Worm (Caenorhabditis elegans) whole organism, L3 larva: ENCODE results near the gene pho-8.
A peak's percentile ranks its signal among the peaks of the same experiment; 100 is the strongest.

ENCODE experiments used
- aly-2 ChIP-seq: fragments of 150-350 bp; optimal IDR thresholded peaks from 2 replicates; lab custom pipeline; 2014; ENCODE audit warnings: missing biosample characterization, missing genetic modification characterization
- ama-1 ChIP-seq: fragments of 150-350 bp; optimal IDR thresholded peaks from 2 replicates; lab custom pipeline; 2018
- ceh-16 ChIP-seq: sonication (generic microtip); optimal IDR thresholded peaks from 2 replicates; lab custom pipeline; 2017; ENCODE audit warnings: missing biosample characterization, missing genetic modification characterization
- ceh-28 ChIP-seq: fragments of 150-350 bp; optimal IDR thresholded peaks from 2 replicates; lab custom pipeline; 2014; ENCODE audit warnings: missing biosample characterization, missing genetic modification reagents, missing genetic modification characterization
- ceh-82 ChIP-seq: fragments of 150-350 bp; optimal IDR thresholded peaks from 2 replicates; lab custom pipeline; 2014; ENCODE audit warnings: missing biosample characterization, missing genetic modification characterization
- ceh-9 ChIP-seq: sonication (generic microtip); optimal IDR thresholded peaks from 2 replicates; lab custom pipeline; 2018; ENCODE audit warnings: missing biosample characterization, missing genetic modification characterization
- daf-12 ChIP-seq: fragments of 150-350 bp; optimal IDR thresholded peaks from 2 replicates; lab custom pipeline; 2014; ENCODE audit warnings: missing biosample characterization, missing genetic modification reagents, missing genetic modification characterization
- egl-5 ChIP-seq: fragments of 150-350 bp; optimal IDR thresholded peaks from 2 replicates; lab custom pipeline; 2017; ENCODE audit warnings: missing biosample characterization, missing genetic modification reagents, missing genetic modification characterization, inconsistent platforms
- elt-1 ChIP-seq: fragments of 150-350 bp; optimal IDR thresholded peaks from 2 replicates; lab custom pipeline; 2014; ENCODE audit warnings: missing biosample characterization, missing genetic modification characterization
- elt-2 ChIP-seq: sonication (generic microtip); optimal IDR thresholded peaks from 2 replicates; lab custom pipeline; 2016; ENCODE audit warnings: missing genetic modification reagents, mild to moderate bottlenecking, missing genetic modification characterization, missing compliant biosample characterization
- elt-3 ChIP-seq, 3 experiments: fragments of 150-350 bp in 1 of 3; sonication (generic microtip) in 2 of 3; optimal IDR thresholded peaks; 2 replicates in 2 of 3; 4 replicates in 1 of 3; lab custom pipeline; 2014 to 2017; ENCODE audit warnings: missing biosample characterization in 3 of 3, missing genetic modification characterization in 3 of 3
- fkh-10 ChIP-seq: sonication (generic microtip); optimal IDR thresholded peaks from 2 replicates; lab custom pipeline; 2017; ENCODE audit warnings: missing biosample characterization, missing genetic modification reagents, missing genetic modification characterization
- fkh-2 ChIP-seq: fragments of 150-350 bp; optimal IDR thresholded peaks from 2 replicates; lab custom pipeline; 2014; ENCODE audit warnings: missing biosample characterization, missing genetic modification reagents, missing genetic modification characterization
- jun-1 ChIP-seq: fragments of 150-350 bp; optimal IDR thresholded peaks from 2 replicates; lab custom pipeline; 2014; ENCODE audit warnings: missing biosample characterization, missing genetic modification reagents, missing genetic modification characterization
- lin-15B ChIP-seq: fragments of 150-350 bp; optimal IDR thresholded peaks from 2 replicates; lab custom pipeline; 2014; ENCODE audit warnings: missing biosample characterization, missing genetic modification characterization
- mml-1 ChIP-seq: fragments of 150-350 bp; sonication (generic microtip); optimal IDR thresholded peaks from 3 replicates; lab custom pipeline; 2014; ENCODE audit warnings: missing biosample characterization, missing genetic modification characterization
- nfya-1 ChIP-seq: sonication (generic microtip); optimal IDR thresholded peaks from 2 replicates; lab custom pipeline; 2017; ENCODE audit warnings: missing genetic modification characterization, mild to moderate bottlenecking, missing compliant biosample characterization, antibody characterized with exemption, moderate library complexity; ENCODE audit not compliant: insufficient read depth
- nhr-11 ChIP-seq: fragments of 150-350 bp; optimal IDR thresholded peaks from 2 replicates; lab custom pipeline; 2014; ENCODE audit warnings: missing biosample characterization, missing genetic modification characterization
- nhr-23 ChIP-seq: fragments of 150-350 bp; optimal IDR thresholded peaks from 2 replicates; lab custom pipeline; 2014; ENCODE audit warnings: missing biosample characterization, missing genetic modification reagents, missing genetic modification characterization
- nhr-237 ChIP-seq: fragments of 150-350 bp; optimal IDR thresholded peaks from 2 replicates; lab custom pipeline; 2014; ENCODE audit warnings: missing biosample characterization, missing genetic modification characterization
- nhr-28 ChIP-seq: fragments of 150-350 bp; optimal IDR thresholded peaks from 2 replicates; lab custom pipeline; 2014; ENCODE audit warnings: missing biosample characterization, missing genetic modification characterization
- nhr-43 ChIP-seq: sonication (generic microtip); optimal IDR thresholded peaks from 2 replicates; lab custom pipeline; 2016; ENCODE audit warnings: mild to moderate bottlenecking, missing genetic modification characterization, missing compliant biosample characterization; ENCODE audit not compliant: poor library complexity, severe bottlenecking
- nhr-67 ChIP-seq: fragments of 150-350 bp; optimal IDR thresholded peaks from 2 replicates; lab custom pipeline; 2014; ENCODE audit warnings: missing biosample characterization, missing genetic modification characterization
- nhr-76 ChIP-seq: fragments of 150-350 bp; sonication (generic microtip); optimal IDR thresholded peaks from 5 replicates; lab custom pipeline; 2014; ENCODE audit warnings: missing biosample characterization, missing genetic modification characterization
- nhr-77 ChIP-seq: fragments of 150-350 bp; optimal IDR thresholded peaks from 2 replicates; lab custom pipeline; 2014; ENCODE audit warnings: missing biosample characterization, missing genetic modification characterization
- pha-4 ChIP-seq: fragments of 150-350 bp; optimal IDR thresholded peaks from 2 replicates; lab custom pipeline; 2014; ENCODE audit warnings: missing biosample characterization, missing genetic modification reagents, missing genetic modification characterization
- pqm-1 ChIP-seq: fragments of 150-350 bp; optimal IDR thresholded peaks from 2 replicates; lab custom pipeline; 2017; ENCODE audit warnings: missing biosample characterization, missing genetic modification characterization, inconsistent platforms
- sea-2 ChIP-seq: fragments of 150-350 bp; sonication (generic microtip); optimal IDR thresholded peaks from 4 replicates; lab custom pipeline; 2014; ENCODE audit warnings: missing biosample characterization, missing genetic modification reagents, missing genetic modification characterization
- skn-1 ChIP-seq: fragments of 150-350 bp; optimal IDR thresholded peaks from 2 replicates; lab custom pipeline; 2014; ENCODE audit warnings: missing biosample characterization, missing genetic modification characterization
- snpc-4 ChIP-seq: fragments of 150-350 bp; optimal IDR thresholded peaks from 2 replicates; lab custom pipeline; 2014; ENCODE audit warnings: missing biosample characterization, missing genetic modification characterization
- tbx-2 ChIP-seq: sonication (generic microtip); optimal IDR thresholded peaks from 2 replicates; lab custom pipeline; 2016; ENCODE audit warnings: mild to moderate bottlenecking, missing genetic modification characterization, missing compliant biosample characterization
- unc-39 ChIP-seq: sonication (generic microtip); optimal IDR thresholded peaks from 4 replicates; lab custom pipeline; 2017; ENCODE audit warnings: missing biosample characterization, missing genetic modification characterization
- unc-62 ChIP-seq: fragments of 150-350 bp; sonication (generic microtip); optimal IDR thresholded peaks from 4 replicates; lab custom pipeline; 2014; ENCODE audit warnings: missing biosample characterization, missing genetic modification reagents, missing genetic modification characterization
- zag-1 ChIP-seq: fragments of 150-350 bp; optimal IDR thresholded peaks from 2 replicates; lab custom pipeline; 2014; ENCODE audit warnings: missing biosample characterization, missing genetic modification characterization
- ztf-4 ChIP-seq: fragments of 150-350 bp; optimal IDR thresholded peaks from 2 replicates; lab custom pipeline; 2014; ENCODE audit warnings: missing biosample characterization, missing genetic modification characterization

Gene pho-8

ce11 chrV:11825662-11826061, 7.8 kb upstream of the pho-8 start, which contains the start of gene D2023.4:
D2023.4 (minus strand) TSS chrV:11825762.
- TF ChIP-seq zag-1 (tag; lab: Kevin White, UChicago): no peak
- no peak for TF ChIP-seq ceh-9 (tag; lab: Kevin White, UChicago)
- no peak for TF ChIP-seq pha-4 (tag; lab: Kevin White, UChicago)
- no peak for TF ChIP-seq mml-1
- peak; percentile 51 for TF ChIP-seq elt-2 (tag; lab: Kevin White, UChicago)
- TF ChIP-seq nhr-237 (tag; lab: Kevin White, UChicago): no peak
- no peak for TF ChIP-seq nhr-28 (tag; lab: Kevin White, UChicago)
- no peak for TF ChIP-seq tbx-2 (tag; lab: Kevin White, UChicago)
- TF ChIP-seq, all 47 proteins: peak for 1

- TF ChIP-seq ceh-16 (tag; lab: Kevin White, UChicago) (no peak), nhr-23 (tag; lab: Kevin White, UChicago) (peak; percentile 3), aly-2 (tag; lab: Kevin White, UChicago) (no peak), fkh-10 (GFP tag; lab: Kevin White, UChicago) (no peak), unc-39 (tag; lab: Kevin White, UChicago) (no peak), nfya-1 (peak; percentile 37), nhr-28 (tag; lab: Kevin White, UChicago) (no peak), elt-1 (tag; lab: Kevin White, UChicago) (no peak), daf-12 (tag; lab: Kevin White, UChicago) (no peak), elt-3 (tag; optimal IDR thresholded peaks at IDR 0.05; lab: Kevin White, UChicago) (no peak)
Observed at ce11 chrV:11826967-11827366, 6.5 kb upstream of the pho-8 start, which contains the start of the genes mpst-1 and D2023.6. mpst-1 (minus strand) TSS chrV:11827067. D2023.6 (plus strand) TSS chrV:11827354.

- TF ChIP-seq elt-2 (tag; lab: Kevin White, UChicago) (no peak), skn-1 (tag; lab: Kevin White, UChicago) (no peak), ceh-82 (no peak), ceh-28 (tag; lab: Kevin White, UChicago) (no peak), nhr-67 (tag; lab: Kevin White, UChicago) (no peak), nhr-23 (tag; lab: Kevin White, UChicago) (no peak), snpc-4 (tag; lab: Kevin White, UChicago) (no peak), sea-2 (no peak), ama-1 (no peak), tbx-2 (tag; lab: Kevin White, UChicago) (no peak), lin-15B (no peak), ztf-4 (tag; lab: Kevin White, UChicago) (no peak), nhr-237 (tag; lab: Kevin White, UChicago) (no peak), mml-1 (no peak), fkh-2 (tag; lab: Kevin White, UChicago) (no peak), zag-1 (tag; lab: Kevin White, UChicago) (no peak)
- TF ChIP-seq, all 47 proteins: peak for 0
Observed at ce11 chrV:11829282-11829681, 4.1 kb upstream of the pho-8 start, which contains the start of gene col-158. col-158 (plus strand) TSS chrV:11829582.

ce11 chrV:11836073-11836472, 2.7 kb downstream of the pho-8 start, which contains the start of gene R13H4.2:
R13H4.2 (plus strand) TSS chrV:11836391.
- TF ChIP-seq zag-1 (tag; lab: Kevin White, UChicago): no peak
- no peak for TF ChIP-seq nhr-237 (tag; lab: Kevin White, UChicago)
- TF ChIP-seq daf-12 (tag; lab: Kevin White, UChicago): no peak
- TF ChIP-seq pqm-1 (tag; lab: Kevin White, UChicago): no peak
- TF ChIP-seq nhr-76 (tag; lab: Kevin White, UChicago): no peak
- no peak for TF ChIP-seq elt-3 (tag; optimal IDR thresholded peaks at IDR 0.05; lab: Kevin White, UChicago)
- TF ChIP-seq nhr-23 (tag; lab: Kevin White, UChicago): no peak
- no peak for TF ChIP-seq nhr-77 (tag; lab: Kevin White, UChicago)
- no peak for TF ChIP-seq nhr-11 (tag; lab: Kevin White, UChicago)
- TF ChIP-seq elt-1 (tag; lab: Kevin White, UChicago): no peak
- no peak for TF ChIP-seq egl-5 (tag; lab: Kevin White, UChicago)
- TF ChIP-seq jun-1 (tag; lab: Kevin White, UChicago): no peak
- no peak for TF ChIP-seq nhr-43

- TF ChIP-seq unc-62 (GFP tag; lab: Kevin White, UChicago) (no peak), ceh-16 (tag; lab: Kevin White, UChicago) (no peak), ceh-28 (tag; lab: Kevin White, UChicago) (no peak)
Observed at ce11 chrV:11839220-11839619, 5.8 kb downstream of the pho-8 start, which contains the start of gene idpb-5. idpb-5 (plus strand) TSS chrV:11839520.
